Fruit fly (Drosophila melanogaster): ENCODE measurements around the gene Ndc80.

Ndc80 gene

DNA sequence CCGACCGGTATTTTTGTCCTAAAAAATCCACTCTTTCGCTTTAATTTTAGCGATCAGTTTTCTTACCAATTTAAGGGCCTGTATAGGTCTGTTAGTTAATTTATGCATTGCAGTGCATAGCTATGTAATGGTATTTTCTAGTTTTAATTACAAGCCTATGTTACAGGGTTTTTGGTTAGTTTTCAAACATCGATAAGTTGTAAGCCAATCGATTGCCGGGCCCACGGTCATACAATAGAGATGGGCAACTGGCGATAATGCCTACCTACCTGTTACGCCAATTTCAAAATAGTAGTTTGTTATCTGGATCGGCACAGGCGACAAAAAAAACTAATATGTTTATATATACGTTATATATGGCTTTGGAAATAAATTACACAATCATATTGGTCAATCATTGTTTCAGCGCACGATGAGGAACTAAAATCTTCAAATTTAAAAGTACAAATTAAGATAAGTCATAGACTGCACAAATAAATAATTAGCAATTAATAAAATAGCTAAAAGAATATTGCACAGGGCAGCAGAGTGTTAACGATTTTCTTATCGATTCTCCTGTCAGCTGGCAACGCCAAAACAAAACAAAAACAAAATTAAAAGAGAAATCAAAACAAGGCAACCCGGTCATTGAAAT, 4.7 kb upstream of the Ndc80 start, which contains the start of the genes tth and Tango2 (continued):
- TF ChIP-seq CG3065 (GFP tag; optimal IDR thresholded peaks at IDR 0.05) (no peak), sens (GFP tag) (peak; percentile 96), Atf-2 (GFP tag; optimal IDR thresholded peaks at IDR 0.05) (peak; percentile 49), CG14860 (GFP tag; IDR thresholded peaks at IDR 0.05; ENCODE audit: partially characterized antibody) (peak; percentile 63; the same call in 2 of the 3 replicates), Hr3 (GFP tag; optimal IDR thresholded peaks at IDR 0.05) (peak; percentile 76), ase (GFP tag; IDR thresholded peaks at IDR 0.05) (peak; percentile 4; the same call in 1 of the 3 replicates), CG3163 (GFP tag; optimal IDR thresholded peaks at IDR 0.05) (peak; percentile 25), NC2α (GFP tag; optimal IDR thresholded peaks at IDR 0.05) (peak; percentile 35), CG17385 (GFP tag; optimal IDR thresholded peaks at IDR 0.05) (peak; percentile 45), CG31365 (tag; optimal IDR thresholded peaks at IDR 0.05) (no peak), Adf1 (GFP tag; IDR thresholded peaks at IDR 0.05) (peak; percentile 14; the same call in 1 of the 2 replicates), HLH4C (GFP tag; IDR thresholded peaks at IDR 0.05; ENCODE audit: partially characterized antibody) (peak; percentile 52; the same call in 2 of the 3 replicates), CG1529 (GFP tag; optimal IDR thresholded peaks at IDR 0.05) (no peak), CG6654 (GFP tag; optimal IDR thresholded peaks at IDR 0.05) (no peak), CG31224 (GFP tag; IDR thresholded peaks at IDR 0.05) (peak; percentile 65), Dfd (GFP tag; optimal IDR thresholded peaks at IDR 0.05) (no peak), CG2129 (GFP tag; IDR thresholded peaks at IDR 0.05; ENCODE audit: partially characterized antibody) (0 out of 2 replicates have a peak, but pooled peaks have one; percentile 16), CG10209 (GFP tag; optimal IDR thresholded peaks at IDR 0.05) (peak; percentile 59), pita (GFP tag; optimal IDR thresholded peaks at IDR 0.05) (no peak), ken (GFP tag; IDR thresholded peaks at IDR 0.05) (peak; percentile 72; the same call in 2 of the 3 replicates), CG30020 (tag; optimal IDR thresholded peaks at IDR 0.05) (peak; percentile 58), zf30C (GFP tag; optimal IDR thresholded peaks at IDR 0.05) (no peak), CG34224 (GFP tag; IDR thresholded peaks at IDR 0.05; ENCODE audit: partially characterized antibody) (0 out of 3 replicates have a peak, but pooled peaks have one; percentile 32), Gug (GFP tag; IDR thresholded peaks at IDR 0.05) (peak; percentile 50; the same call in 2 of the 4 replicates), Stat92E (GFP tag; optimal IDR thresholded peaks at IDR 0.05) (no peak), Awh (GFP tag; IDR thresholded peaks at IDR 0.05) (no peak), al (GFP tag; IDR thresholded peaks at IDR 0.05) (peak; percentile 70), CG30431 (GFP tag; optimal IDR thresholded peaks at IDR 0.05) (no peak), CG14710 (tag; optimal IDR thresholded peaks at IDR 0.05) (peak; percentile 61), CG32767 (GFP tag; IDR thresholded peaks at IDR 0.05) (peak; percentile 32; the same call in 1 of the 2 replicates), CG2202 (tag; optimal IDR thresholded peaks at IDR 0.05) (peak; percentile 32), twi (tag; optimal IDR thresholded peaks at IDR 0.05) (peak; percentile 50), CG2889 (GFP tag; IDR thresholded peaks at IDR 0.05) (peak; percentile 68; the same call in 1 of the 3 replicates), btn (GFP tag; optimal IDR thresholded peaks at IDR 0.05) (no peak), CG13894 (tag; optimal IDR thresholded peaks at IDR 0.05) (no peak), CG1832 (GFP tag; optimal IDR thresholded peaks at IDR 0.05) (no peak), Max (GFP tag; optimal IDR thresholded peaks at IDR 0.05) (peak; percentile 70), CG2678 (tag; optimal IDR thresholded peaks at IDR 0.05) (peak; percentile 87), sqz (GFP tag; optimal IDR thresholded peaks at IDR 0.05) (peak; percentile 2), zen2 (GFP tag; IDR thresholded peaks at IDR 0.05; ENCODE audit: partially characterized antibody) (no peak; the same call in 2 of the 3 replicates), Mes4 (GFP tag; optimal IDR thresholded peaks at IDR 0.05) (no peak), CG18619 (GFP tag; optimal IDR thresholded peaks at IDR 0.05) (peak; percentile 60), tap (tag; optimal IDR thresholded peaks at IDR 0.05) (no peak), CG17359 (tag; optimal IDR thresholded peaks at IDR 0.05) (peak; percentile 61), CG12219 (GFP tag; optimal IDR thresholded peaks at IDR 0.05) (peak; percentile 25), Med (GFP tag) (peak; percentile 92), bcd (GFP tag; optimal IDR thresholded peaks at IDR 0.05) (peak; percentile 69), Nf-YB (GFP tag; optimal IDR thresholded peaks at IDR 0.05) (peak; percentile 30), CG4360 (GFP tag; IDR thresholded peaks at IDR 0.05) (no peak)
